Fruit fly (Drosophila melanogaster): ENCODE data around the gene CG13014.
A peak's percentile ranks its signal among the peaks of the same experiment; 100 is the strongest.

CG13014 gene

dm6 chrX:16570572-16571224 is 17.0 kb upstream of the CG13014 start (continued):
- TF ChIP-seq CG9817 (tag; optimal IDR thresholded peaks at IDR 0.05) = no peak
- TF ChIP-seq CTCF (GFP tag; optimal IDR thresholded peaks at IDR 0.05) = no peak
- TF ChIP-seq CG8089 (GFP tag; optimal IDR thresholded peaks at IDR 0.05) = no peak
- no peak for TF ChIP-seq Hey (tag; optimal IDR thresholded peaks at IDR 0.05)
- TF ChIP-seq schlank (tag; optimal IDR thresholded peaks at IDR 0.05) = no peak
- no peak for TF ChIP-seq Eip74EF (GFP tag; optimal IDR thresholded peaks at IDR 0.05)
- no peak for TF ChIP-seq CG4360 (GFP tag; IDR thresholded peaks at IDR 0.05)
- TF ChIP-seq da (GFP tag; optimal IDR thresholded peaks at IDR 0.05) = no peak
- TF ChIP-seq aop (GFP tag; IDR thresholded peaks at IDR 0.05) = no peak
- TF ChIP-seq Drgx (GFP tag; IDR thresholded peaks at IDR 0.05) = 0 out of 2 replicates have a peak, but pooled peaks have one; percentile 25
- no peak for TF ChIP-seq CG17912 (GFP tag; optimal IDR thresholded peaks at IDR 0.05)
- TF ChIP-seq B-H1 (GFP tag; IDR thresholded peaks at IDR 0.05) = no peak
- TF ChIP-seq MESR4 (GFP tag; optimal IDR thresholded peaks at IDR 0.05) = no peak
- TF ChIP-seq ac (GFP tag; optimal IDR thresholded peaks at IDR 0.05) = no peak
- TF ChIP-seq Six4 (GFP tag; optimal IDR thresholded peaks at IDR 0.05) = no peak
- no peak for TF ChIP-seq CG1233 (GFP tag; optimal IDR thresholded peaks at IDR 0.05)
- TF ChIP-seq CG2199 (GFP tag; IDR thresholded peaks at IDR 0.05) = no peak
- no peak for TF ChIP-seq slou (GFP tag; optimal IDR thresholded peaks at IDR 0.05)
- no peak for TF ChIP-seq CG1832 (GFP tag; optimal IDR thresholded peaks at IDR 0.05)
- no peak for TF ChIP-seq gcm2 (GFP tag; optimal IDR thresholded peaks at IDR 0.05)
- no peak for TF ChIP-seq pb (GFP tag; optimal IDR thresholded peaks at IDR 0.05)
- no peak for TF ChIP-seq dmrt11E (tag; optimal IDR thresholded peaks at IDR 0.05)
- TF ChIP-seq twi (tag; optimal IDR thresholded peaks at IDR 0.05) = peak; percentile 34
- no peak for TF ChIP-seq pros (GFP tag; optimal IDR thresholded peaks at IDR 0.05)
- no peak for TF ChIP-seq dimm (GFP tag; IDR thresholded peaks at IDR 0.05)
- peak; percentile 17 for TF ChIP-seq CG13424 (tag; optimal IDR thresholded peaks at IDR 0.05)
- TF ChIP-seq Aef1 (GFP tag; IDR thresholded peaks at IDR 0.05) = no peak
- no peak for TF ChIP-seq CG1529 (GFP tag; optimal IDR thresholded peaks at IDR 0.05)
- TF ChIP-seq abd-A (tag; optimal IDR thresholded peaks at IDR 0.05) = no peak
- no peak for TF ChIP-seq tna (GFP tag; IDR thresholded peaks at IDR 0.05; ENCODE audit: partially characterized antibody)
- TF ChIP-seq Dek (tag; optimal IDR thresholded peaks at IDR 0.05) = no peak
- peak; percentile 83 for TF ChIP-seq grau (tag; optimal IDR thresholded peaks at IDR 0.05)
- TF ChIP-seq dmrt99B (tag; optimal IDR thresholded peaks at IDR 0.05) = peak; percentile 7
- no peak for TF ChIP-seq CG10366 (GFP tag; IDR thresholded peaks at IDR 0.05)
- peak; percentile 26 for TF ChIP-seq CG18599 (GFP tag; optimal IDR thresholded peaks at IDR 0.05)
- no peak for TF ChIP-seq Sry-δ (GFP tag; optimal IDR thresholded peaks at IDR 0.05)
- no peak for TF ChIP-seq Dll (GFP tag; IDR thresholded peaks at IDR 0.05; ENCODE audit: partially characterized antibody)
- TF ChIP-seq az2 (GFP tag; optimal IDR thresholded peaks at IDR 0.05) = no peak
- peak; percentile 44 for TF ChIP-seq gem (tag; optimal IDR thresholded peaks at IDR 0.05)
- peak; percentile 48 for TF ChIP-seq CG2120 (GFP tag; optimal IDR thresholded peaks at IDR 0.05)
- TF ChIP-seq Ptx1 (GFP tag; IDR thresholded peaks at IDR 0.05) = peak; percentile 11; the same call in 1 of the 2 replicates
- TF ChIP-seq toy (GFP tag; IDR thresholded peaks at IDR 0.05) = no peak
- peak; percentile 25 for TF ChIP-seq CG7839 (tag; optimal IDR thresholded peaks at IDR 0.05)

All from whole organism, embryonic.